Worm (Caenorhabditis elegans): Measurements from ENCODE around the gene spp-28.
A peak's percentile ranks its signal among the peaks of the same experiment; 100 is the strongest.

The spp-28 gene

ce11 chrIII:4221527-4221926 lies 31.4 kb upstream of the spp-28 start:
- TF ChIP-seq elt-4 (tag; optimal IDR thresholded peaks at IDR 0.05), result no peak
- no peak for TF ChIP-seq hlh-6 (tag; optimal IDR thresholded peaks at IDR 0.05)
- no peak for TF ChIP-seq dmd-4 (tag; optimal IDR thresholded peaks at IDR 0.05; ENCODE audit: borderline replicate concordance)
- TF ChIP-seq unc-42 (tag; optimal IDR thresholded peaks at IDR 0.05), result no peak
- no peak for TF ChIP-seq fkh-10 (GFP tag; optimal IDR thresholded peaks at IDR 0.05)
- no peak for TF ChIP-seq lin-11 (tag; optimal IDR thresholded peaks at IDR 0.05)
- TF ChIP-seq mec-3 (tag; optimal IDR thresholded peaks at IDR 0.05; ENCODE audit: borderline replicate concordance), result no peak
- no peak for TF ChIP-seq ceh-34 (tag; optimal IDR thresholded peaks at IDR 0.05)

ce11 chrIII:4220864-4221263 lies 30.7 kb upstream of the spp-28 start:
- TF ChIP-seq Y22D7AL.16 (tag; optimal IDR thresholded peaks at IDR 0.05) (no peak), nhr-11 (tag; optimal IDR thresholded peaks at IDR 0.05) (no peak), ceh-2 (tag; optimal IDR thresholded peaks at IDR 0.05) (no peak), hlh-13 (GFP tag; optimal IDR thresholded peaks at IDR 0.05) (no peak), K02D7.2 (tag; optimal IDR thresholded peaks at IDR 0.05) (no peak), fkh-6 (tag; optimal IDR thresholded peaks at IDR 0.05) (no peak), hlh-30 (tag; optimal IDR thresholded peaks at IDR 0.05; ENCODE audit: insufficient read depth) (no peak), nfya-1 (tag; optimal IDR thresholded peaks at IDR 0.05) (no peak)

- TF ChIP-seq pax-1 (tag; optimal IDR thresholded peaks at IDR 0.05) (no peak), nfya-1 (tag; optimal IDR thresholded peaks at IDR 0.05) (peak; percentile 97)
These were observed 20.5 kb upstream of the spp-28 start for ce11 chrIII:4210661-4211060.

ce11 chrIII:4209188-4209587 lies 19.0 kb upstream of the spp-28 start, which contains the start of gene phlp-2:
TSS of gene phlp-2 (plus strand) at chrIII:4209488.
- TF ChIP-seq hlh-6 (tag; optimal IDR thresholded peaks at IDR 0.05) (no peak), elt-4 (tag; optimal IDR thresholded peaks at IDR 0.05) (no peak), ets-4 (tag; optimal IDR thresholded peaks at IDR 0.05) (no peak), ceh-6 (GFP tag; optimal IDR thresholded peaks at IDR 0.05) (no peak), ceh-22 (tag; optimal IDR thresholded peaks at IDR 0.05) (no peak), lin-11 (tag; optimal IDR thresholded peaks at IDR 0.05) (no peak), ttx-3 (tag; optimal IDR thresholded peaks at IDR 0.05) (no peak), zip-5 (tag; optimal IDR thresholded peaks at IDR 0.05) (no peak), sox-4 (tag; optimal IDR thresholded peaks at IDR 0.05) (no peak)

ce11 chrIII:4208210-4208609 lies 18.1 kb upstream of the spp-28 start:
- no peak for TF ChIP-seq K09A11.1 (tag; optimal IDR thresholded peaks at IDR 0.05; ENCODE audit: insufficient read depth)
- peak; percentile 45 for TF ChIP-seq ceh-31 (tag; optimal IDR thresholded peaks at IDR 0.05)

- TF ChIP-seq rnt-1 (tag; optimal IDR thresholded peaks at IDR 0.05), result no peak
These were observed 15.7 kb upstream of the spp-28 start, which contains the start of gene R74.8 for ce11 chrIII:4205751-4206327. TSS of gene R74.8 (plus strand) at chrIII:4206277.

ce11 chrIII:4204964-4205363 lies 14.8 kb upstream of the spp-28 start:
- TF ChIP-seq ets-4 (tag; optimal IDR thresholded peaks at IDR 0.05) (no peak), C08G9.2 (tag; optimal IDR thresholded peaks at IDR 0.05) (no peak), ceh-19 (GFP tag; optimal IDR thresholded peaks at IDR 0.05) (no peak), ceh-45 (GFP tag; IDR thresholded peaks at IDR 0.05) (no peak), F13H6.1 (tag; optimal IDR thresholded peaks at IDR 0.05) (no peak), nhr-11 (tag; optimal IDR thresholded peaks at IDR 0.05) (no peak), nhr-232 (tag; optimal IDR thresholded peaks at IDR 0.05) (no peak), pag-3 (tag; optimal IDR thresholded peaks at IDR 0.05; ENCODE audit: borderline replicate concordance) (no peak), hlh-15 (tag; optimal IDR thresholded peaks at IDR 0.05) (no peak), ceh-18 (tag; optimal IDR thresholded peaks at IDR 0.05) (no peak), ceh-31 (tag; optimal IDR thresholded peaks at IDR 0.05) (no peak), pax-1 (tag; optimal IDR thresholded peaks at IDR 0.05) (no peak), unc-42 (tag; optimal IDR thresholded peaks at IDR 0.05) (no peak), odd-2 (tag; optimal IDR thresholded peaks at IDR 0.05) (no peak), mec-3 (tag; optimal IDR thresholded peaks at IDR 0.05; ENCODE audit: borderline replicate concordance) (no peak), pros-1 (tag; optimal IDR thresholded peaks at IDR 0.05) (no peak), ama-1 (optimal IDR thresholded peaks at IDR 0.05) (no peak), pha-4 (tag; optimal IDR thresholded peaks at IDR 0.05) (no peak)
